Fruit fly (Drosophila melanogaster) whole organism, embryonic: ENCODE data around the gene msd1.

ENCODE experiments used
- CG10274 ChIP-seq: fragments of 200-800 bp; sonication (Bioruptor generic); optimal IDR thresholded peaks from 3 replicates; lab custom pipeline; 2017; ENCODE audit warnings: missing biosample characterization, mild to moderate bottlenecking, missing genetic modification characterization
- CG11560 ChIP-seq: fragments of 200-800 bp; sonication (Bioruptor generic); IDR thresholded peaks from 3 replicates; pipeline ENCODE4 v1.3.6; 2022; ENCODE audit warnings: missing biosample characterization, missing genetic modification characterization
- CG12071 ChIP-seq: fragments of 200-800 bp; sonication (Bioruptor generic); optimal IDR thresholded peaks from 3 replicates; lab custom pipeline; 2018; ENCODE audit warnings: missing biosample characterization, mild to moderate bottlenecking, missing genetic modification characterization
- CG12104 ChIP-seq: fragments of 200-800 bp; sonication (Bioruptor generic); optimal IDR thresholded peaks from 3 replicates; lab custom pipeline; 2016; ENCODE audit warnings: missing biosample characterization, missing genetic modification characterization
- CG12744 ChIP-seq: fragments of 200-800 bp; sonication (Bioruptor generic); optimal IDR thresholded peaks from 2 replicates; lab custom pipeline; 2016; ENCODE audit warnings: missing biosample characterization, missing genetic modification characterization
- CG12769 ChIP-seq: fragments of 200-800 bp; sonication (Bioruptor generic); optimal IDR thresholded peaks from 2 replicates; lab custom pipeline; 2019; ENCODE audit warnings: missing biosample characterization, mild to moderate bottlenecking, missing genetic modification characterization, moderate library complexity
- CG14014 ChIP-seq: fragments of 200-800 bp; sonication (Bioruptor generic); IDR thresholded peaks from 2 replicates; pipeline ENCODE4 v1.3.6; 2022; ENCODE audit warnings: missing biosample characterization, missing genetic modification characterization
- CG14050 ChIP-seq: fragments of 200-800 bp; sonication (Bioruptor generic); IDR thresholded peaks from 3 replicates; pipeline ENCODE4 v1.3.6; 2022; ENCODE audit warnings: missing biosample characterization, missing genetic modification characterization
- CG15696 ChIP-seq: fragments of 200-800 bp; sonication (Bioruptor generic); optimal IDR thresholded peaks from 2 replicates; lab custom pipeline; 2019; ENCODE audit warnings: missing biosample characterization, mild to moderate bottlenecking, missing genetic modification characterization, moderate library complexity
- CG16815 ChIP-seq: fragments of 200-800 bp; sonication (Bioruptor generic); optimal IDR thresholded peaks from 3 replicates; lab custom pipeline; 2017; ENCODE audit warnings: missing biosample characterization, mild to moderate bottlenecking, missing genetic modification characterization
- CG18011 ChIP-seq: fragments of 200-800 bp; sonication (Bioruptor generic); optimal IDR thresholded peaks from 2 replicates; lab custom pipeline; 2017; ENCODE audit warnings: missing biosample characterization, missing genetic modification characterization, mild to moderate bottlenecking, moderate library complexity, missing genotype
- CG2116 ChIP-seq: fragments of 200-800 bp; sonication (Bioruptor generic); optimal IDR thresholded peaks from 3 replicates; lab custom pipeline; 2018; ENCODE audit warnings: missing biosample characterization, mild to moderate bottlenecking, missing genetic modification characterization
- CG2875 ChIP-seq: fragments of 200-800 bp; sonication (Bioruptor generic); optimal IDR thresholded peaks from 2 replicates; lab custom pipeline; 2017; ENCODE audit warnings: missing biosample characterization, mild to moderate bottlenecking, missing genetic modification characterization, missing genetic modification reagents
- CG3281 ChIP-seq: fragments of 200-800 bp; sonication (Bioruptor generic); optimal IDR thresholded peaks from 3 replicates; lab custom pipeline; 2017; ENCODE audit warnings: missing biosample characterization, mild to moderate bottlenecking, missing genetic modification characterization
- CG42726 ChIP-seq: fragments of 200-800 bp; sonication (Bioruptor generic); IDR thresholded peaks from 2 replicates; pipeline ENCODE4 v1.3.6; 2022; ENCODE audit warnings: missing biosample characterization, missing genetic modification characterization; ENCODE audit not compliant: partially characterized antibody
- CG5245 ChIP-seq: fragments of 200-800 bp; sonication (Bioruptor generic); optimal IDR thresholded peaks from 3 replicates; lab custom pipeline; 2016; ENCODE audit warnings: missing biosample characterization, missing genetic modification characterization
- CG7963 ChIP-seq: fragments of 200-800 bp; sonication (Bioruptor generic); IDR thresholded peaks from 3 replicates; pipeline ENCODE4 v1.3.6; 2022; ENCODE audit warnings: missing biosample characterization, missing genetic modification characterization; ENCODE audit not compliant: partially characterized antibody
- CG9609 ChIP-seq: fragments of 200-800 bp; sonication (Bioruptor generic); optimal IDR thresholded peaks from 3 replicates; lab custom pipeline; 2016; ENCODE audit warnings: missing biosample characterization, missing genetic modification characterization
- D19B ChIP-seq: fragments of 200-800 bp; sonication (Bioruptor generic); optimal IDR thresholded peaks from 2 replicates; lab custom pipeline; 2017; ENCODE audit warnings: missing biosample characterization, mild to moderate bottlenecking, missing genetic modification characterization
- E2f2 ChIP-seq: fragments of 200-800 bp; sonication (Bioruptor generic); IDR thresholded peaks from 2 replicates; pipeline ENCODE4 v1.3.6; 2022; ENCODE audit warnings: missing biosample characterization, missing genetic modification characterization
- Eip74EF ChIP-seq, 2 experiments: fragments of 200-800 bp in 1 of 2; fragments of >200 bp in 1 of 2; sonication (Bioruptor generic) in 1 of 2; optimal IDR thresholded peaks; 2 replicates each; lab custom pipeline; 2017 to 2019; ENCODE audit warnings: missing biosample characterization in 2 of 2, missing genetic modification characterization in 2 of 2, mild to moderate bottlenecking in 1 of 2, moderate library complexity in 1 of 2
- Hr78 ChIP-seq, 2 experiments: fragments of 200-800 bp in 1 of 2; fragments of >200 bp in 1 of 2; sonication (Bioruptor generic) in 1 of 2; optimal IDR thresholded peaks; 2 replicates each; lab custom pipeline; 2017 to 2019; ENCODE audit warnings: missing biosample characterization in 2 of 2, missing genetic modification characterization in 2 of 2, mild to moderate bottlenecking in 1 of 2, moderate library complexity in 1 of 2
- Kr ChIP-seq: fragments of 200-800 bp; sonication (Bioruptor generic); optimal IDR thresholded peaks from 2 replicates; lab custom pipeline; 2017; ENCODE audit warnings: missing biosample characterization, mild to moderate bottlenecking, missing genetic modification characterization
- Max ChIP-seq: fragments of 200-800 bp; sonication (Bioruptor generic); optimal IDR thresholded peaks from 2 replicates; lab custom pipeline; 2016; ENCODE audit warnings: missing biosample characterization, mild to moderate bottlenecking, missing genetic modification characterization
- Meics ChIP-seq: fragments of 200-800 bp; sonication (Bioruptor generic); optimal IDR thresholded peaks from 2 replicates; lab custom pipeline; 2017; ENCODE audit warnings: missing biosample characterization, mild to moderate bottlenecking, missing genetic modification characterization
- Mes4 ChIP-seq: fragments of 200-800 bp; sonication (Bioruptor generic); optimal IDR thresholded peaks from 2 replicates; lab custom pipeline; 2016; ENCODE audit warnings: missing biosample characterization, missing genetic modification characterization
- Mrtf ChIP-seq: fragments of 200-800 bp; sonication (Bioruptor generic); IDR thresholded peaks from 3 replicates; pipeline ENCODE4 v1.3.6; 2022; ENCODE audit warnings: missing biosample characterization, missing genetic modification characterization
- Neu2 ChIP-seq: fragments of 200-800 bp; sonication (Bioruptor generic); optimal IDR thresholded peaks from 3 replicates; lab custom pipeline; 2016; ENCODE audit warnings: missing biosample characterization, missing genetic modification characterization, borderline replicate concordance
- Ravus ChIP-seq: fragments of 200-800 bp; sonication (Bioruptor generic); IDR thresholded peaks from 2 replicates; pipeline ENCODE4 v1.3.6; 2022; ENCODE audit warnings: missing biosample characterization, missing genetic modification characterization
- Rx ChIP-seq: fragments of 200-800 bp; sonication (Bioruptor generic); IDR thresholded peaks from 2 replicates; pipeline ENCODE4 v1.3.6; 2022; ENCODE audit warnings: missing biosample characterization, missing genetic modification characterization
- Sox102F ChIP-seq: fragments of 200-800 bp; sonication (Bioruptor generic); optimal IDR thresholded peaks from 2 replicates; lab custom pipeline; 2018; ENCODE audit warnings: missing biosample characterization, mild to moderate bottlenecking, missing genetic modification characterization, moderate library complexity
- Stat92E ChIP-seq, 3 experiments: fragments of >200 bp in 2 of 3; fragments of 200-800 bp in 1 of 3; sonication (Bioruptor generic) in 1 of 3; optimal IDR thresholded peaks; 2 replicates each; lab custom pipeline; 2017 to 2019; ENCODE audit warnings: missing biosample characterization in 3 of 3, missing genetic modification characterization in 3 of 3, mild to moderate bottlenecking in 1 of 3, moderate library complexity in 1 of 3
- ato ChIP-seq: fragments of 200-800 bp; sonication (Bioruptor generic); IDR thresholded peaks from 2 replicates; pipeline ENCODE4 v1.3.6; 2022; ENCODE audit warnings: missing biosample characterization, missing genetic modification characterization; ENCODE audit not compliant: partially characterized antibody
- cato ChIP-seq: fragments of 200-800 bp; sonication (Bioruptor generic); optimal IDR thresholded peaks from 2 replicates; lab custom pipeline; 2016; ENCODE audit warnings: missing biosample characterization, missing genetic modification characterization, borderline replicate concordance
- chm ChIP-seq: fragments of 200-800 bp; sonication (Bioruptor generic); IDR thresholded peaks from 2 replicates; pipeline ENCODE4 v1.3.6; 2022; ENCODE audit warnings: missing biosample characterization, missing genetic modification characterization
- danr ChIP-seq: fragments of 200-800 bp; sonication (Bioruptor generic); IDR thresholded peaks from 2 replicates; pipeline ENCODE4 v1.3.6; 2022; ENCODE audit warnings: missing biosample characterization, missing genetic modification characterization
- ems ChIP-seq: fragments of 200-800 bp; sonication (Bioruptor generic); optimal IDR thresholded peaks from 3 replicates; lab custom pipeline; 2016; ENCODE audit warnings: missing biosample characterization, missing genetic modification characterization
- ftz-f1 ChIP-seq: fragments of 200-800 bp; sonication (Bioruptor generic); optimal IDR thresholded peaks from 2 replicates; lab custom pipeline; 2016; ENCODE audit warnings: missing biosample characterization, missing genetic modification characterization
- gfzf ChIP-seq: fragments of 200-800 bp; sonication (Bioruptor generic); optimal IDR thresholded peaks from 2 replicates; lab custom pipeline; 2016; ENCODE audit warnings: missing biosample characterization, mild to moderate bottlenecking, missing genetic modification characterization, moderate library complexity
- knrl ChIP-seq: fragments of 200-800 bp; sonication (Bioruptor generic); IDR thresholded peaks from 3 replicates; pipeline ENCODE4 v1.3.6; 2022; ENCODE audit warnings: missing biosample characterization, missing genetic modification characterization; ENCODE audit not compliant: partially characterized antibody
- lov ChIP-seq, 2 experiments: fragments of 200-800 bp in 1 of 2; fragments of >200 bp in 1 of 2; sonication (Bioruptor generic) in 1 of 2; IDR thresholded peaks in 1 of 2; optimal IDR thresholded peaks in 1 of 2; 2 replicates in 1 of 2; 3 replicates in 1 of 2; pipeline versions ENCODE4 v1.3.6 to Lab custom; 2017 to 2022; ENCODE audit warnings: missing biosample characterization in 1 of 2, missing genetic modification characterization in 1 of 2
- nerfin-1 ChIP-seq: fragments of 200-800 bp; sonication (Bioruptor generic); optimal IDR thresholded peaks from 3 replicates; lab custom pipeline; 2019; ENCODE audit warnings: missing biosample characterization, mild to moderate bottlenecking, missing genetic modification characterization, moderate library complexity
- peb ChIP-seq: fragments of 200-800 bp; sonication (Bioruptor generic); IDR thresholded peaks from 2 replicates; pipeline ENCODE4 v1.3.6; 2022; ENCODE audit warnings: missing biosample characterization, missing genetic modification characterization
- ranshi ChIP-seq: fragments of 200-800 bp; sonication (Bioruptor generic); IDR thresholded peaks from 2 replicates; pipeline ENCODE4 v1.3.6; 2022; ENCODE audit warnings: missing biosample characterization, missing genetic modification characterization
- scrt ChIP-seq: fragments of 200-800 bp; sonication (Bioruptor generic); optimal IDR thresholded peaks from 2 replicates; lab custom pipeline; 2018; ENCODE audit warnings: missing biosample characterization, mild to moderate bottlenecking, missing genetic modification characterization, moderate library complexity
- sens ChIP-seq: fragments of 200-800 bp; sonication (Bioruptor generic); peaks from one replicate; lab custom pipeline; 2016; ENCODE audit warnings: missing biosample characterization, missing genetic modification characterization
- sr ChIP-seq: fragments of 200-800 bp; sonication (Bioruptor generic); IDR thresholded peaks from 3 replicates; pipeline ENCODE4 v1.3.6; 2022; ENCODE audit warnings: missing biosample characterization, missing genetic modification characterization
- tna ChIP-seq: fragments of 200-800 bp; sonication (Bioruptor generic); IDR thresholded peaks from 2 replicates; pipeline ENCODE4 v1.3.6; 2022; ENCODE audit warnings: missing biosample characterization, missing genetic modification characterization; ENCODE audit not compliant: partially characterized antibody
- toy ChIP-seq: fragments of 200-800 bp; sonication (Bioruptor generic); IDR thresholded peaks from 2 replicates; pipeline ENCODE4 v1.3.6; 2022; ENCODE audit warnings: missing biosample characterization, missing genetic modification characterization
- z ChIP-seq: fragments of 200-800 bp; sonication (Bioruptor generic); IDR thresholded peaks from 3 replicates; pipeline ENCODE4 v1.3.6; 2022; ENCODE audit warnings: missing biosample characterization, missing genetic modification characterization

Gene msd1

dm6 chr3L:1370939-1371338 is 39.4 kb downstream of the msd1 start (continued):
- no peak for TF ChIP-seq CG12744 (GFP tag; lab: Kevin White, UChicago)
- TF ChIP-seq CG7963 (GFP tag; lab: Robert Waterston, UW): no peak
- no peak for TF ChIP-seq Max
- no peak for TF ChIP-seq tna
- no peak for TF ChIP-seq CG42726 (GFP tag; lab: Robert Waterston, UW)
- no peak for TF ChIP-seq Ravus
- TF ChIP-seq Eip74EF (GFP tag; optimal IDR thresholded peaks at IDR 0.05; lab: Kevin White, UChicago): no peak
- TF ChIP-seq Sox102F (GFP tag; lab: Kevin White, UChicago): peak; percentile 51
- no peak for TF ChIP-seq CG12071
- no peak for TF ChIP-seq CG12104 (GFP tag; lab: Kevin White, UChicago)
- no peak for TF ChIP-seq gfzf (GFP tag; lab: Kevin White, UChicago)
- no peak for TF ChIP-seq Stat92E (GFP tag; optimal IDR thresholded peaks at IDR 0.05; lab: Kevin White, UChicago)
- TF ChIP-seq peb (GFP tag; lab: Robert Waterston, UW): no peak
- no peak for TF ChIP-seq Neu2
- TF ChIP-seq ranshi (GFP tag; lab: Robert Waterston, UW): no peak
- TF ChIP-seq scrt (GFP tag; lab: Kevin White, UChicago): no peak
- no peak for TF ChIP-seq E2f2 (GFP tag; lab: Robert Waterston, UW)
- no peak for TF ChIP-seq CG11560 (tag; lab: Robert Waterston, UW)
- TF ChIP-seq CG18011 (GFP tag; lab: Kevin White, UChicago): no peak
- TF ChIP-seq knrl: no peak
- TF ChIP-seq Hr78 (GFP tag; optimal IDR thresholded peaks at IDR 0.05; lab: Kevin White, UChicago): no peak
- no peak for TF ChIP-seq CG2116 (GFP tag; lab: Kevin White, UChicago)
- no peak for TF ChIP-seq z
- TF ChIP-seq D19B: no peak
- no peak for TF ChIP-seq ftz-f1
- TF ChIP-seq CG14014 (GFP tag; lab: Robert Waterston, UW): no peak
- TF ChIP-seq Mrtf (GFP tag; lab: Robert Waterston, UW): no peak
- no peak for TF ChIP-seq CG3281
- peak; percentile 18 for TF ChIP-seq CG9609 (GFP tag; lab: Kevin White, UChicago)
- no peak for TF ChIP-seq nerfin-1 (tag; lab: Kevin White, UChicago)
- no peak for TF ChIP-seq sr (GFP tag; lab: Robert Waterston, UW)
- TF ChIP-seq Rx (GFP tag; lab: Robert Waterston, UW): no peak
- no peak for TF ChIP-seq CG10274 (GFP tag; lab: Kevin White, UChicago)
- TF ChIP-seq toy (GFP tag; lab: Robert Waterston, UW): no peak
- no peak for TF ChIP-seq ato
- no peak for TF ChIP-seq CG14050 (GFP tag; lab: Robert Waterston, UW)
- TF ChIP-seq lov (optimal IDR thresholded peaks at IDR 0.05; lab: Kevin White, UChicago): no peak
- no peak for TF ChIP-seq lov (GFP tag; IDR thresholded peaks at IDR 0.05; lab: Robert Waterston, UW)
- TF ChIP-seq chm (GFP tag; lab: Robert Waterston, UW): no peak
- TF ChIP-seq Meics (GFP tag; lab: Kevin White, UChicago): no peak
- TF ChIP-seq ems (GFP tag; lab: Kevin White, UChicago): peak; percentile 20
- no peak for TF ChIP-seq danr (GFP tag; lab: Robert Waterston, UW)
- TF ChIP-seq CG15696: no peak
- TF ChIP-seq CG16815: peak; percentile 2
- no peak for TF ChIP-seq cato (GFP tag; lab: Kevin White, UChicago)
- no peak for TF ChIP-seq CG5245
- TF ChIP-seq sens: peak; percentile 43
- TF ChIP-seq CG2875 (GFP tag; lab: Kevin White, UChicago): no peak
- TF ChIP-seq Kr (GFP tag; lab: Kevin White, UChicago): no peak
- peak; percentile 24 for TF ChIP-seq CG12769 (tag; lab: Kevin White, UChicago)
- no peak for TF ChIP-seq Mes4
